Worm (Caenorhabditis elegans) whole organism, young adult: ENCODE measurements around the gene T23F6.2.

Source experiments
- B0261.1 ChIP-seq: sonication (generic microtip); optimal IDR thresholded peaks from 2 replicates; lab custom pipeline; 2016; ENCODE audit warnings: mild to moderate bottlenecking, missing genetic modification characterization, moderate library complexity, missing compliant biosample characterization
- B0336.3 ChIP-seq: fragments of 200-800 bp; sonication (Bioruptor generic); IDR thresholded peaks from 2 replicates; pipeline ENCODE4 v1.3.6; 2022; ENCODE audit warnings: missing genetic modification characterization, missing compliant biosample characterization
- F22D6.2 ChIP-seq: sonication (generic microtip); optimal IDR thresholded peaks from 2 replicates; lab custom pipeline; 2016; ENCODE audit warnings: mild to moderate bottlenecking, missing genetic modification characterization, missing compliant biosample characterization
- F39B2.1 ChIP-seq: fragments of 200-800 bp; sonication (Bioruptor generic); IDR thresholded peaks from 2 replicates; pipeline ENCODE4 v1.3.6; 2022; ENCODE audit warnings: missing genetic modification reagents, missing genetic modification characterization, missing compliant biosample characterization
- Y56A3A.18 ChIP-seq: fragments of 200-800 bp; sonication (Bioruptor generic); IDR thresholded peaks from 2 replicates; pipeline ENCODE4 v1.3.6; 2022; ENCODE audit warnings: missing genetic modification reagents, missing genetic modification characterization, missing compliant biosample characterization
- atf-7 ChIP-seq: sonication (generic microtip); optimal IDR thresholded peaks from 2 replicates; lab custom pipeline; 2017; ENCODE audit warnings: mild to moderate bottlenecking, missing genetic modification characterization, missing compliant biosample characterization
- athp-1 ChIP-seq: sonication (generic microtip); optimal IDR thresholded peaks from 2 replicates; lab custom pipeline; 2017; ENCODE audit warnings: mild to moderate bottlenecking, missing genetic modification characterization, missing compliant biosample characterization
- attf-3 ChIP-seq: fragments of 200-800 bp; sonication (Bioruptor generic); conservative IDR thresholded peaks from 2 replicates; pipeline ENCODE4 v1.3.6; 2022; ENCODE audit warnings: missing genetic modification reagents, missing genetic modification characterization, missing compliant biosample characterization
- cebp-1 ChIP-seq, 2 experiments: fragments of 200-800 bp in 1 of 2; sonication (Bioruptor generic) in 1 of 2; sonication (generic microtip) in 1 of 2; IDR thresholded peaks in 1 of 2; optimal IDR thresholded peaks in 1 of 2; 2 replicates each; pipeline versions ENCODE4 v1.3.6 to Lab custom; 2017 to 2022; ENCODE audit warnings: missing compliant biosample characterization in 2 of 2, missing genetic modification characterization in 2 of 2, mild to moderate bottlenecking in 1 of 2, missing genetic modification reagents in 1 of 2, moderate library complexity in 1 of 2
- ceh-100 ChIP-seq: fragments of 200-800 bp; sonication (Bioruptor generic); IDR thresholded peaks from 2 replicates; pipeline ENCODE4 v1.3.6; 2022; ENCODE audit warnings: missing genetic modification reagents, missing genetic modification characterization, missing compliant biosample characterization
- ceh-27 ChIP-seq: fragments of 200-800 bp; sonication (Bioruptor generic); optimal IDR thresholded peaks from 2 replicates; lab custom pipeline; 2018; ENCODE audit warnings: mild to moderate bottlenecking, missing genetic modification characterization, moderate library complexity, missing compliant biosample characterization
- ceh-40 ChIP-seq: fragments of 200-800 bp; sonication (Bioruptor generic); IDR thresholded peaks from 2 replicates; pipeline ENCODE4 v1.3.6; 2022; ENCODE audit warnings: missing genetic modification characterization, missing compliant biosample characterization
- ceh-91 ChIP-seq: fragments of 200-800 bp; sonication (Bioruptor generic); IDR thresholded peaks from 2 replicates; pipeline ENCODE4 v1.3.6; 2022; ENCODE audit warnings: missing genetic modification reagents, missing genetic modification characterization, missing compliant biosample characterization
- chd-7 ChIP-seq: sonication (generic microtip); optimal IDR thresholded peaks from 2 replicates; lab custom pipeline; 2016; ENCODE audit warnings: mild to moderate bottlenecking, missing genetic modification characterization, moderate library complexity, missing compliant biosample characterization
- dox-1 ChIP-seq: fragments of 200-800 bp; sonication (Bioruptor generic); IDR thresholded peaks from 2 replicates; pipeline ENCODE4 v1.3.6; 2022; ENCODE audit warnings: missing genetic modification reagents, missing genetic modification characterization, missing compliant biosample characterization
- dpl-1 ChIP-seq: fragments of 150-350 bp; optimal IDR thresholded peaks from 2 replicates; lab custom pipeline; 2014; ENCODE audit warnings: missing biosample characterization, missing genetic modification reagents, missing genetic modification characterization
- egl-18 ChIP-seq: fragments of 200-800 bp; sonication (Bioruptor generic); IDR thresholded peaks from 2 replicates; pipeline ENCODE4 v1.3.6; 2022; ENCODE audit warnings: missing genetic modification reagents, missing genetic modification characterization, missing compliant biosample characterization
- egl-44 ChIP-seq: fragments of 200-800 bp; sonication (Bioruptor generic); IDR thresholded peaks from 2 replicates; pipeline ENCODE4 v1.3.6; 2022; ENCODE audit warnings: missing genetic modification reagents, missing genetic modification characterization, missing compliant biosample characterization
- ekl-4 ChIP-seq: fragments of 200-800 bp; sonication (Bioruptor generic); IDR thresholded peaks from 2 replicates; pipeline ENCODE4 v1.3.6; 2022; ENCODE audit warnings: missing genetic modification reagents, missing genetic modification characterization, missing compliant biosample characterization
- ets-4 ChIP-seq: fragments of 200-800 bp; sonication (Bioruptor generic); optimal IDR thresholded peaks from 2 replicates; lab custom pipeline; 2018; ENCODE audit warnings: mild to moderate bottlenecking, missing genetic modification characterization, missing compliant biosample characterization
- hlh-12 ChIP-seq: sonication (generic microtip); optimal IDR thresholded peaks from 2 replicates; lab custom pipeline; 2016; ENCODE audit warnings: missing genetic modification characterization, missing compliant biosample characterization
- hlh-26 ChIP-seq: fragments of 200-800 bp; sonication (Bioruptor generic); conservative IDR thresholded peaks from 2 replicates; pipeline ENCODE4 v1.3.6; 2022; ENCODE audit warnings: missing genetic modification reagents, missing genetic modification characterization, missing compliant biosample characterization
- let-607 ChIP-seq, 2 experiments: fragments of 200-800 bp in 1 of 2; sonication (Bioruptor generic) in 1 of 2; sonication (generic microtip) in 1 of 2; optimal IDR thresholded peaks; 2 replicates each; lab custom pipeline; 2016 to 2018; ENCODE audit warnings: mild to moderate bottlenecking in 2 of 2, missing compliant biosample characterization in 2 of 2, missing genetic modification characterization in 2 of 2, moderate library complexity in 2 of 2, missing genotype in 1 of 2
- lin-35 ChIP-seq, 3 experiments: fragments of 150-350 bp in 2 of 3; sonication (generic microtip) in 1 of 3; optimal IDR thresholded peaks; 2 replicates each; lab custom pipeline; 2014 to 2018; ENCODE audit warnings: missing biosample characterization in 3 of 3, missing genetic modification characterization in 3 of 3, missing genetic modification reagents in 3 of 3
- lin-40 ChIP-seq: sonication (generic microtip); optimal IDR thresholded peaks from 2 replicates; lab custom pipeline; 2016; ENCODE audit warnings: missing genetic modification characterization, mild to moderate bottlenecking, missing compliant biosample characterization, missing genotype, missing genetic modification reagents
- lin-54 ChIP-seq: fragments of 200-800 bp; sonication (Bioruptor generic); optimal IDR thresholded peaks from 2 replicates; lab custom pipeline; 2018; ENCODE audit warnings: mild to moderate bottlenecking, missing genetic modification characterization, missing compliant biosample characterization
- lsy-27 ChIP-seq: sonication (generic microtip); optimal IDR thresholded peaks from 2 replicates; lab custom pipeline; 2017; ENCODE audit warnings: missing genetic modification characterization, mild to moderate bottlenecking, missing compliant biosample characterization, antibody characterized with exemption, missing genotype, borderline replicate concordance; ENCODE audit not compliant: insufficient read depth
- madf-10 ChIP-seq: sonication (generic microtip); optimal IDR thresholded peaks from 2 replicates; lab custom pipeline; 2016; ENCODE audit warnings: mild to moderate bottlenecking, missing genetic modification characterization, missing compliant biosample characterization
- madf-8 ChIP-seq: fragments of 200-800 bp; sonication (Bioruptor generic); conservative IDR thresholded peaks from 2 replicates; pipeline ENCODE4 v1.3.6; 2022; ENCODE audit warnings: missing genetic modification reagents, missing genetic modification characterization, missing compliant biosample characterization
- nfya-2 ChIP-seq: fragments of 200-800 bp; sonication (Bioruptor generic); IDR thresholded peaks from 2 replicates; pipeline ENCODE4 v1.3.6; 2022; ENCODE audit warnings: missing genetic modification reagents, missing genetic modification characterization, missing compliant biosample characterization
- nfyb-1 ChIP-seq: fragments of 200-800 bp; sonication (Bioruptor generic); IDR thresholded peaks from 2 replicates; pipeline ENCODE4 v1.3.6; 2022; ENCODE audit warnings: missing genetic modification reagents, missing genetic modification characterization, missing compliant biosample characterization
- nhr-80 ChIP-seq: sonication (generic microtip); optimal IDR thresholded peaks from 2 replicates; lab custom pipeline; 2016; ENCODE audit warnings: missing genetic modification characterization, missing compliant biosample characterization
- nhr-90 ChIP-seq: sonication (generic microtip); optimal IDR thresholded peaks from 2 replicates; lab custom pipeline; 2016; ENCODE audit warnings: missing genotype, mild to moderate bottlenecking, missing genetic modification characterization, missing compliant biosample characterization
- sea-2 ChIP-seq: fragments of 200-800 bp; sonication (Bioruptor generic); IDR thresholded peaks from 2 replicates; pipeline ENCODE4 v1.3.6; 2022; ENCODE audit warnings: missing genetic modification characterization, missing compliant biosample characterization
- snpc-1.1 ChIP-seq: sonication (generic microtip); optimal IDR thresholded peaks from 2 replicates; lab custom pipeline; 2017; ENCODE audit warnings: missing genetic modification characterization, mild to moderate bottlenecking, missing compliant biosample characterization, antibody characterized with exemption, moderate library complexity, missing genotype, missing genetic modification reagents; ENCODE audit not compliant: insufficient read depth
- somi-1 ChIP-seq: fragments of 200-800 bp; sonication (Bioruptor generic); optimal IDR thresholded peaks from 2 replicates; lab custom pipeline; 2018; ENCODE audit warnings: mild to moderate bottlenecking, missing genetic modification characterization, missing compliant biosample characterization
- sptf-2 ChIP-seq: fragments of 200-800 bp; sonication (Bioruptor generic); optimal IDR thresholded peaks from 2 replicates; lab custom pipeline; 2018; ENCODE audit warnings: mild to moderate bottlenecking, missing genetic modification characterization, missing compliant biosample characterization
- tbp1 ChIP-seq: fragments of 200-800 bp; sonication (Bioruptor generic); optimal IDR thresholded peaks from 2 replicates; lab custom pipeline; 2018; ENCODE audit warnings: mild to moderate bottlenecking, missing genetic modification characterization, missing compliant biosample characterization
- tbx-9 ChIP-seq: sonication (generic microtip); optimal IDR thresholded peaks from 2 replicates; lab custom pipeline; 2016; ENCODE audit warnings: borderline replicate concordance, missing genetic modification characterization, inconsistent platforms, missing compliant biosample characterization
- tlf-1 ChIP-seq: fragments of 200-800 bp; sonication (Bioruptor generic); optimal IDR thresholded peaks from 2 replicates; lab custom pipeline; 2018; ENCODE audit warnings: mild to moderate bottlenecking, missing genetic modification characterization, missing compliant biosample characterization
- unc-62 ChIP-seq: fragments of 150-350 bp; optimal IDR thresholded peaks from 2 replicates; lab custom pipeline; 2014; ENCODE audit warnings: missing biosample characterization, missing genetic modification reagents, missing genetic modification characterization
- zim-3 ChIP-seq: sonication (generic microtip); optimal IDR thresholded peaks from 2 replicates; lab custom pipeline; 2017; ENCODE audit warnings: mild to moderate bottlenecking, missing genetic modification characterization, moderate library complexity, missing compliant biosample characterization
- ztf-22 ChIP-seq: fragments of 200-800 bp; sonication (Bioruptor generic); optimal IDR thresholded peaks from 2 replicates; lab custom pipeline; 2018; ENCODE audit warnings: mild to moderate bottlenecking, missing genetic modification characterization, moderate library complexity, missing compliant biosample characterization
- ztf-6 ChIP-seq: fragments of 200-800 bp; sonication (Bioruptor generic); IDR thresholded peaks from 2 replicates; pipeline ENCODE4 v1.3.6; 2022; ENCODE audit warnings: missing genetic modification reagents, missing genetic modification characterization, missing compliant biosample characterization

Gene T23F6.2

ce11 chrIV:12689292-12689691 is 31.9 kb upstream of the T23F6.2 start (continued):
- no peak for TF ChIP-seq sptf-2 (GFP tag; lab: Kevin White, UChicago)
- TF ChIP-seq, all 124 proteins: peak for 0

ce11 chrIV:12689709-12690142 is 31.4 kb upstream of the T23F6.2 start:
- peak; percentile 60 to 75 for TF ChIP-seq let-607 (tag; optimal IDR thresholded peaks at IDR 0.05; lab: Kevin White, UChicago)
- no peak for TF ChIP-seq snpc-1.1
- no peak for TF ChIP-seq ceh-91 (GFP tag; lab: Robert Waterston, UW)
- no peak for TF ChIP-seq tbx-9 (tag; lab: Kevin White, UChicago)
- TF ChIP-seq lin-54 (GFP tag; lab: Kevin White, UChicago), result peak; percentile 35
- no peak for TF ChIP-seq sea-2
- peak; percentile 52 for TF ChIP-seq nhr-90 (tag; lab: Kevin White, UChicago)
- TF ChIP-seq egl-44 (GFP tag; lab: Robert Waterston, UW), result peak; percentile 93
- TF ChIP-seq lin-40 (tag; lab: Kevin White, UChicago), result peak; percentile 14
- TF ChIP-seq ceh-27 (GFP tag; lab: Kevin White, UChicago), result no peak
- no peak for TF ChIP-seq ekl-4 (GFP tag; lab: Robert Waterston, UW)
- TF ChIP-seq nfya-2 (GFP tag; lab: Robert Waterston, UW), result no peak
- peak; percentile 66 for TF ChIP-seq chd-7 (tag; lab: Kevin White, UChicago)
- no peak for TF ChIP-seq somi-1 (GFP tag; lab: Kevin White, UChicago)
- TF ChIP-seq dox-1 (GFP tag; lab: Robert Waterston, UW), result 0 out of 2 replicates have a peak, but pooled peaks have one; percentile 37
- TF ChIP-seq Y56A3A.18 (GFP tag; lab: Robert Waterston, UW), result no peak
- TF ChIP-seq hlh-26, result no peak
- no peak for TF ChIP-seq cebp-1 (GFP tag; IDR thresholded peaks at IDR 0.05; lab: Robert Waterston, UW)
- peak; percentile 53 for TF ChIP-seq cebp-1 (tag; optimal IDR thresholded peaks at IDR 0.05; lab: Kevin White, UChicago)
- peak; percentile 37 for TF ChIP-seq tbp1 (GFP tag; lab: Kevin White, UChicago)
- TF ChIP-seq ceh-100, result no peak
- no peak for TF ChIP-seq ceh-40 (GFP tag; lab: Robert Waterston, UW)
- no peak for TF ChIP-seq zim-3 (tag; lab: Kevin White, UChicago)
- no peak for TF ChIP-seq dpl-1 (GFP tag; lab: Kevin White, UChicago)
- TF ChIP-seq athp-1 (tag; lab: Kevin White, UChicago), result no peak
- TF ChIP-seq egl-18 (GFP tag; lab: Robert Waterston, UW), result no peak
- peak; percentile 85 for TF ChIP-seq ztf-22 (GFP tag; lab: Kevin White, UChicago)
- peak; percentile 97 for TF ChIP-seq ets-4
- no peak for TF ChIP-seq madf-8 (GFP tag; lab: Robert Waterston, UW)
- TF ChIP-seq F39B2.1, result no peak
- no peak for TF ChIP-seq lin-35 (GFP tag; optimal IDR thresholded peaks at IDR 0.05; lab: Kevin White, UChicago)
- no peak for TF ChIP-seq lsy-27 (tag; lab: Kevin White, UChicago)
- peak; percentile 10 for TF ChIP-seq F22D6.2 (tag; lab: Kevin White, UChicago)
- TF ChIP-seq tlf-1, result peak; percentile 49
- no peak for TF ChIP-seq hlh-12 (tag; lab: Kevin White, UChicago)
- TF ChIP-seq madf-10 (tag; lab: Kevin White, UChicago), result peak; percentile 67
- TF ChIP-seq atf-7 (tag; lab: Kevin White, UChicago), result peak; percentile 86
- TF ChIP-seq nhr-80, result peak; percentile 99
- no peak for TF ChIP-seq ztf-6 (GFP tag; lab: Robert Waterston, UW)
- TF ChIP-seq nfyb-1 (GFP tag; lab: Robert Waterston, UW), result peak; percentile 12; the same call in 1 of the 2 replicates
- no peak for TF ChIP-seq B0261.1 (tag; lab: Kevin White, UChicago)
- TF ChIP-seq unc-62, result peak; percentile 90
- no peak for TF ChIP-seq attf-3 (GFP tag; lab: Robert Waterston, UW)
- TF ChIP-seq B0336.3 (GFP tag; lab: Robert Waterston, UW), result peak; percentile 40; the same call in 1 of the 2 replicates
